Worm (Caenorhabditis elegans): ENCODE measurements around the gene hot-8.

ce11 chrX:1141617-1142016 lies 38.5 kb upstream of the hot-8 start:
- TF ChIP-seq B0310.2 (tag; optimal IDR thresholded peaks at IDR 0.05) (no peak), tbx-11 (GFP tag; IDR thresholded peaks at IDR 0.05) (no peak), tra-4 (tag; optimal IDR thresholded peaks at IDR 0.05) (no peak), hnd-1 (tag; optimal IDR thresholded peaks at IDR 0.05) (no peak), aly-1 (tag; optimal IDR thresholded peaks at IDR 0.05) (no peak), scrt-1 (GFP tag; IDR thresholded peaks at IDR 0.05) (no peak), ets-7 (tag; optimal IDR thresholded peaks at IDR 0.05) (no peak), hmg-4 (GFP tag; optimal IDR thresholded peaks at IDR 0.05) (no peak), sea-1 (GFP tag; conservative IDR thresholded peaks at IDR 0.05) (no peak), ceh-36 (tag; optimal IDR thresholded peaks at IDR 0.05) (no peak), flt-1 (GFP tag; IDR thresholded peaks at IDR 0.05) (no peak), hmbx-1 (tag; optimal IDR thresholded peaks at IDR 0.05) (no peak)
